Worm (Caenorhabditis elegans) whole organism, L3 larva: Measurements from ENCODE around the gene pcp-4.

Experiments used
- ceh-28 ChIP-seq: fragments of 150-350 bp; optimal IDR thresholded peaks from 2 replicates; lab custom pipeline; 2014; ENCODE audit warnings: missing biosample characterization, missing genetic modification reagents, missing genetic modification characterization
- elt-1 ChIP-seq: fragments of 150-350 bp; optimal IDR thresholded peaks from 2 replicates; lab custom pipeline; 2014; ENCODE audit warnings: missing biosample characterization, missing genetic modification characterization
- elt-2 ChIP-seq: sonication (generic microtip); optimal IDR thresholded peaks from 2 replicates; lab custom pipeline; 2016; ENCODE audit warnings: missing genetic modification reagents, mild to moderate bottlenecking, missing genetic modification characterization, missing compliant biosample characterization
- jun-1 ChIP-seq: fragments of 150-350 bp; optimal IDR thresholded peaks from 2 replicates; lab custom pipeline; 2014; ENCODE audit warnings: missing biosample characterization, missing genetic modification reagents, missing genetic modification characterization
- nhr-12 ChIP-seq: fragments of 150-350 bp; optimal IDR thresholded peaks from 2 replicates; lab custom pipeline; 2014; ENCODE audit warnings: missing biosample characterization, missing genetic modification characterization
- nhr-237 ChIP-seq: fragments of 150-350 bp; optimal IDR thresholded peaks from 2 replicates; lab custom pipeline; 2014; ENCODE audit warnings: missing biosample characterization, missing genetic modification characterization
- nhr-43 ChIP-seq: sonication (generic microtip); optimal IDR thresholded peaks from 2 replicates; lab custom pipeline; 2016; ENCODE audit warnings: mild to moderate bottlenecking, missing genetic modification characterization, missing compliant biosample characterization; ENCODE audit not compliant: poor library complexity, severe bottlenecking

Gene pcp-4

ce11 chrV:19777227-19777626 lies 53.6 kb downstream of the pcp-4 start, which contains the start of gene fbxa-118:
Gene fbxa-118 (minus strand): TSS chrV:19777327.
- TF ChIP-seq nhr-43 (tag; lab: Kevin White, UChicago): no peak
- TF ChIP-seq nhr-237 (tag; lab: Kevin White, UChicago): no peak
- no peak for TF ChIP-seq ceh-28 (tag; lab: Kevin White, UChicago)
- no peak for TF ChIP-seq elt-1 (tag; lab: Kevin White, UChicago)
- no peak for TF ChIP-seq jun-1 (tag; lab: Kevin White, UChicago)
- TF ChIP-seq elt-2 (tag; lab: Kevin White, UChicago): no peak
- TF ChIP-seq nhr-12: no peak
